Worm (Caenorhabditis elegans) whole organism, L2 larva: ENCODE measurements around the gene tsp-5.
A peak's percentile ranks its signal among the peaks of the same experiment; 100 is the strongest.
"Not testable (repeated sequence)": the region's sequence is repeated elsewhere in the genome, so short reads cannot be mapped to it uniquely, and the experiment has no call there.

Experiments
- C34F6.9 ChIP-seq: fragments of 150-350 bp; optimal IDR thresholded peaks from 2 replicates; lab custom pipeline; 2014; ENCODE audit warnings: missing biosample characterization, missing genetic modification characterization
- R02D3.7 ChIP-seq: fragments of 150-350 bp; optimal IDR thresholded peaks from 2 replicates; lab custom pipeline; 2014; ENCODE audit warnings: missing biosample characterization, missing genetic modification characterization
- Y55F3AM.14 ChIP-seq: fragments of 200-800 bp; sonication (Bioruptor generic); optimal IDR thresholded peaks from 2 replicates; lab custom pipeline; 2018; ENCODE audit warnings: mild to moderate bottlenecking, missing genetic modification characterization, missing compliant biosample characterization
- ZK546.5 ChIP-seq: sonication (generic microtip); optimal IDR thresholded peaks from 2 replicates; lab custom pipeline; 2017; ENCODE audit warnings: missing biosample characterization, missing genetic modification characterization
- ama-1 ChIP-seq: fragments of 150-350 bp; optimal IDR thresholded peaks from 2 replicates; lab custom pipeline; 2018; ENCODE audit warnings: inconsistent platforms
- blmp-1 ChIP-seq: sonication (generic microtip); optimal IDR thresholded peaks from 2 replicates; lab custom pipeline; 2017; ENCODE audit warnings: missing genetic modification characterization, mild to moderate bottlenecking, missing compliant biosample characterization, antibody characterized with exemption, moderate library complexity; ENCODE audit not compliant: insufficient read depth
- ceh-16 ChIP-seq: fragments of 150-350 bp; optimal IDR thresholded peaks from 2 replicates; lab custom pipeline; 2014; ENCODE audit warnings: missing biosample characterization, missing genetic modification characterization
- ceh-82 ChIP-seq: fragments of 150-350 bp; optimal IDR thresholded peaks from 2 replicates; lab custom pipeline; 2014; ENCODE audit warnings: missing biosample characterization, missing genetic modification characterization
- dmd-4 ChIP-seq: sonication (generic microtip); optimal IDR thresholded peaks from 2 replicates; lab custom pipeline; 2017; ENCODE audit warnings: missing biosample characterization, missing genetic modification characterization
- elt-1 ChIP-seq: fragments of 150-350 bp; optimal IDR thresholded peaks from 2 replicates; lab custom pipeline; 2014; ENCODE audit warnings: missing biosample characterization, missing genetic modification characterization
- elt-3 ChIP-seq: sonication (generic microtip); optimal IDR thresholded peaks from 2 replicates; lab custom pipeline; 2017; ENCODE audit warnings: missing biosample characterization, missing genetic modification characterization
- fos-1 ChIP-seq: fragments of 150-350 bp; optimal IDR thresholded peaks from 2 replicates; lab custom pipeline; 2014; ENCODE audit warnings: missing biosample characterization, missing genetic modification characterization
- gmeb-1 ChIP-seq: fragments of 150-350 bp; optimal IDR thresholded peaks from 2 replicates; lab custom pipeline; 2014; ENCODE audit warnings: missing biosample characterization, missing genetic modification characterization
- lin-11 ChIP-seq: fragments of 150-350 bp; sonication (generic microtip); optimal IDR thresholded peaks from 2 replicates; lab custom pipeline; 2014; ENCODE audit warnings: missing biosample characterization, missing genetic modification characterization, inconsistent platforms, mixed read lengths
- lin-13 ChIP-seq: fragments of 150-350 bp; optimal IDR thresholded peaks from 2 replicates; lab custom pipeline; 2014; ENCODE audit warnings: missing biosample characterization, missing genetic modification reagents, missing genetic modification characterization
- lsy-2 ChIP-seq, 2 experiments: fragments of 150-350 bp in 1 of 2; sonication (generic microtip) in 1 of 2; optimal IDR thresholded peaks; 2 replicates each; lab custom pipeline; 2014 to 2017; ENCODE audit warnings: missing biosample characterization in 2 of 2, missing genetic modification characterization in 2 of 2
- mab-5 ChIP-seq: fragments of 150-350 bp; optimal IDR thresholded peaks from 2 replicates; lab custom pipeline; 2014; ENCODE audit warnings: missing biosample characterization, missing genetic modification characterization
- mbf-1 ChIP-seq: sonication (generic microtip); optimal IDR thresholded peaks from 2 replicates; lab custom pipeline; 2017; ENCODE audit warnings: missing biosample characterization, missing genetic modification characterization
- nhr-12 ChIP-seq: fragments of 150-350 bp; optimal IDR thresholded peaks from 2 replicates; lab custom pipeline; 2014; ENCODE audit warnings: missing biosample characterization, missing genetic modification characterization
- nhr-21 ChIP-seq: fragments of 150-350 bp; optimal IDR thresholded peaks from 2 replicates; lab custom pipeline; 2014; ENCODE audit warnings: missing biosample characterization, missing genetic modification characterization
- nhr-237 ChIP-seq: fragments of 150-350 bp; optimal IDR thresholded peaks from 2 replicates; lab custom pipeline; 2014; ENCODE audit warnings: missing biosample characterization, missing genetic modification characterization
- nhr-25 ChIP-seq: fragments of 150-350 bp; sonication (generic microtip); optimal IDR thresholded peaks from 3 replicates; lab custom pipeline; 2014; ENCODE audit warnings: missing biosample characterization, missing genetic modification characterization
- nhr-77 ChIP-seq: fragments of 150-350 bp; optimal IDR thresholded peaks from 2 replicates; lab custom pipeline; 2014; ENCODE audit warnings: missing biosample characterization, missing genetic modification characterization
- peb-1 ChIP-seq: fragments of 150-350 bp; optimal IDR thresholded peaks from 2 replicates; lab custom pipeline; 2014; ENCODE audit warnings: missing biosample characterization, missing genetic modification characterization
- sem-4 ChIP-seq: fragments of 150-350 bp; optimal IDR thresholded peaks from 2 replicates; lab custom pipeline; 2014; ENCODE audit warnings: missing biosample characterization, missing genetic modification reagents, missing genetic modification characterization
- snpc-4 ChIP-seq: fragments of 150-350 bp; optimal IDR thresholded peaks from 2 replicates; lab custom pipeline; 2014; ENCODE audit warnings: missing biosample characterization, missing genetic modification characterization
- unc-55 ChIP-seq: fragments of 150-350 bp; sonication (generic microtip); optimal IDR thresholded peaks from 3 replicates; lab custom pipeline; 2014; ENCODE audit warnings: missing biosample characterization, missing genetic modification reagents, missing genetic modification characterization
- unc-62 ChIP-seq: fragments of 150-350 bp; optimal IDR thresholded peaks from 2 replicates; lab custom pipeline; 2014; ENCODE audit warnings: missing biosample characterization, missing genetic modification reagents, missing genetic modification characterization
- ztf-1 ChIP-seq: fragments of 200-800 bp; sonication (Bioruptor generic); conservative IDR thresholded peaks from 2 replicates; pipeline ENCODE4 v1.3.6; 2022; ENCODE audit warnings: missing genetic modification characterization, missing compliant biosample characterization
- ztf-11 ChIP-seq: sonication (generic microtip); optimal IDR thresholded peaks from 2 replicates; lab custom pipeline; 2017; ENCODE audit warnings: missing biosample characterization, missing genetic modification characterization
- ztf-4 ChIP-seq: fragments of 150-350 bp; optimal IDR thresholded peaks from 2 replicates; lab custom pipeline; 2014; ENCODE audit warnings: missing biosample characterization, missing genetic modification characterization

The tsp-5 gene

DNA sequence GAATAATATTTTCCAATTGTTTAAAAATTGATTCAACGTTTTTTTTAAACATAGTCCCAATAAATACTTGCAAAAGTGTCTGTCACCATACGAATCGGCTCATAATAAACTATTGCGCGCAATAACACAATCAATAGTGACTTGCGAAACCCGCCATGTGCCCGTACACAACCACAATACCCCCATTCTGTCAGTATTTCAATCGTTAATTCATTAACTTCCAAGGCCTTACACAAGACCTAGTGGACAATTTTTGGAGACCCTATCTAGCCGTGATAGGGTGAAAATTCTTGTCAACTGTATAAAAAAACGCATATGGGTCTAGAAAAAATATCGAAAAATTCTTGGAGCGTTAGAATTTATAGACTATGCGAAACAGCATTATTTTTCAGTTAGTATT lies 9.1 kb upstream of the tsp-5 start:
- TF ChIP-seq snpc-4 (tag; lab: Kevin White, UChicago) (peak; percentile 60), nhr-77 (tag; lab: Kevin White, UChicago) (no peak)

DNA sequence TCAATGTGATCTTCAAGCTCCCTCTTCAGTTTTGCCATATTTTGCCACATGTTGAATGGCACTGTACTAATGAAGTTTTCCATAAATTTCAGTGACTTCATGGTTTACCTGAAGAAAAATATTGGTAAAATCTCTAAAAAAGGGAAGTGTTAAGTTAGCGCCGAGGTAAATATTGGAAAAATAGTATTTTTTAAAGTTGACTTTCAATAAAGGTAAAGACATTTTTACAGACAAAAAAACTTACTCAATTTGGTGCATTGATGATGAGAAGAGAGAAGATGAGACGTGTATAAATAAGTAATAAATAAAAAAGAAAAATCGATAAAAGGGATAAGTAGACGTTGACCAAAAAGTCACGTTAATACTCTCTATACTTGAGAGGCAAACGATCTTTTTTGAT lies 6.3 kb upstream of the tsp-5 start, which contains the start of gene Y45F10B.9:
Gene Y45F10B.9 (minus strand): TSS at position 101 of the 400 bp plus-strand sequence.
- not testable (repeated sequence) for TF ChIP-seq unc-62 (GFP tag; lab: Kevin White, UChicago); peb-1 (tag; lab: Kevin White, UChicago); lin-13

DNA sequence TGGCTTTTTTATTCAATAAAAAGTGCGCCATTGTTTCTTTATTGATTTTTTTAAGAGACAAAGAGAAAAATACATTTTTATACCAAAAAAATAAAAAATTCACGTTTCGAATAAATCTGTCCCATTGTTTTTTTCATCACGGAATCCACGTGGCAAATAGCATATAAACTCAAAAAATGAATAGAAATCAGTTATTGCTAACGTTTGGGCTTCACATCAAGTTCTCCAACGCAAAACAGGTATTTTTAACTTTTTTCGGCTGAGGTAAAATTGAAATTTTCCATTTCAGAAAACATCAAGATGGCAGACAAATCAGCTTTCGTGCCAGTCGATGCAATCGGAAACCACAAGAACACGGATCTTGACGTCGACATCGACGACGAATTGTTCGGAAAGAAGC lies 1.8 kb upstream of the tsp-5 start, which contains the start of gene Y45F10B.3:
Gene Y45F10B.3 (plus strand): TSS at position 301 of the 400 bp plus-strand sequence.
- TF ChIP-seq ZK546.5 (tag; lab: Kevin White, UChicago), result no peak
- no peak for TF ChIP-seq nhr-237 (tag; lab: Kevin White, UChicago)
- TF ChIP-seq gmeb-1 (tag; lab: Kevin White, UChicago), result no peak

DNA sequence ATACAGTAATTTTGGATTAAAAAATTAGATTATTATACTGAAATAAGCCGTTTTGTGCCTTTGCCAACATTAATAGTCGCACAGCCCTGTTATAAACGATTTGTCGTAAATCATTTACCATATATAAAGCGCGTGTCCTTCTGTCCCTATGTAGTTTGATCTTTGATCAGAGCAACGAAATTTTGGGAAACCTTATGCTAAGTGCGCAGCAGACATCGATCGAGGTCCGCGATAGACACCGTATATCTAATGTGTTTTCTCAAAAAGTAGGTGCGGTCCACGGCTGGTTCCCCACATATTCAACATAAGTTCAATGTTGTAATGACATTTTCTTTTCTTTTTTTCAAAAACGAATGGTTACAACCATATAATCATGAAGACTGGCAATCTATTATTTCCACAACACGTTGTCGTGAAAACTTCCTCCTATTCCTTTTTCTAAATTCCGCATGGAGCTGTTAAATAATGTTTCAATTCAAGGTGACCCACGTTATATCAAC lies 3.0 kb downstream of the tsp-5 start, which contains the start of gene sru-9:
Gene sru-9 (plus strand): TSS at position 450 of the 500 bp plus-strand sequence.
- TF ChIP-seq mbf-1; elt-3; ceh-16 (tag; lab: Kevin White, UChicago): not testable (repeated sequence)

DNA sequence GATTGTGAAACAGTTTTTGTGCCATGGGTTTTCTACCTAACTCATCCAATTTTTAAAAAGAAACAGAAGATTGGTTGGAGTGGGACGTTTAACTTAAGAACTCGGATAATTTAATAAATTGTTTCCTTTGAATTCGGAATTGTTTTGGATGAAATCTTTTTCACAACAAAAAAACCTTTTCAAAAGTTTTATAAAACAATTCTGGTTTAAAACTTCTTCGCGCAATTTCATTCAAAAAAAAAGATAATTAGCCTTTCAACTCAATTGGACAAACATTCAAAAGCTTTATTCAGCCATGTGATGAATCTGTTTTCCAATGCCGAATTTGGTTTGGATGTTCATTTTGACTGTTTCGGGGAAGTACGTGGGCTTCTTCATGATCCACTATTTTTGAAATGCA lies 4.4 kb downstream of the tsp-5 start, which contains the start of gene Y45F10B.12:
Gene Y45F10B.12 (plus strand): TSS at position 301 of the 400 bp plus-strand sequence.
- no peak for TF ChIP-seq ama-1 (lab: Kevin White, UChicago)
- no peak for TF ChIP-seq blmp-1 (tag; lab: Kevin White, UChicago)
- no peak for TF ChIP-seq elt-3
- no peak for TF ChIP-seq nhr-25 (tag; lab: Kevin White, UChicago)
- TF ChIP-seq C34F6.9 (tag; lab: Kevin White, UChicago), result no peak
- no peak for TF ChIP-seq Y55F3AM.14 (GFP tag; lab: Kevin White, UChicago)
- TF ChIP-seq lin-11 (tag; lab: Kevin White, UChicago), result no peak
- no peak for TF ChIP-seq dmd-4
- no peak for TF ChIP-seq ztf-4 (tag; lab: Kevin White, UChicago)

DNA sequence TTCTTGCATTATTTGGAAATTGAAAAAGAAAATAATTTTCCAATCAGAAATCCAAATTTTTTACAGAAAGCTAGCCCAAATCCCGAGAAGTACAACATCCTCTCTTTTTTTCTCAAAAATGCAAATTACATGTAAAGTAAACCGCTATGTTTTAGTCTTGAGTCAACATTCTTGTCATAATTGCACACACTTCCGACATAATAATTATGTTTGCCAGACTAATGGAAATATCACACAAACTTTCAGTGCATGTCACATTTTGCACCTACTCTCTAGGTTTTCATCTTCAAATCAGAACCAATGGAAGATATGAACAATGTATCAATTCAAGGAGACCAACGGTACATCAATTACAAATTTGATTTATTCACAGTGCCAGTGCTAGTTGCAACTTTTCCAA lies 6.9 kb downstream of the tsp-5 start, which contains the start of gene sru-11:
Gene sru-11 (plus strand): TSS at position 301 of the 400 bp plus-strand sequence.
- no peak for TF ChIP-seq mab-5 (tag; lab: Kevin White, UChicago)
- no peak for TF ChIP-seq ztf-11
- TF ChIP-seq unc-55, result no peak
- TF ChIP-seq C34F6.9 (tag; lab: Kevin White, UChicago), result no peak
- no peak for TF ChIP-seq elt-3
- TF ChIP-seq Y55F3AM.14 (GFP tag; lab: Kevin White, UChicago), result no peak
- no peak for TF ChIP-seq ceh-82 (tag; lab: Kevin White, UChicago)
- no peak for TF ChIP-seq lsy-2 (tag; optimal IDR thresholded peaks at IDR 0.05; lab: Kevin White, UChicago)
- no peak for TF ChIP-seq fos-1 (tag; lab: Kevin White, UChicago)
- TF ChIP-seq unc-62 (GFP tag; lab: Kevin White, UChicago), result no peak
- no peak for TF ChIP-seq ama-1 (lab: Kevin White, UChicago)
- no peak for TF ChIP-seq dmd-4
- no peak for TF ChIP-seq elt-1 (tag; lab: Kevin White, UChicago)
- no peak for TF ChIP-seq R02D3.7 (tag; lab: Kevin White, UChicago)
- TF ChIP-seq nhr-21 (tag; lab: Kevin White, UChicago), result no peak

DNA sequence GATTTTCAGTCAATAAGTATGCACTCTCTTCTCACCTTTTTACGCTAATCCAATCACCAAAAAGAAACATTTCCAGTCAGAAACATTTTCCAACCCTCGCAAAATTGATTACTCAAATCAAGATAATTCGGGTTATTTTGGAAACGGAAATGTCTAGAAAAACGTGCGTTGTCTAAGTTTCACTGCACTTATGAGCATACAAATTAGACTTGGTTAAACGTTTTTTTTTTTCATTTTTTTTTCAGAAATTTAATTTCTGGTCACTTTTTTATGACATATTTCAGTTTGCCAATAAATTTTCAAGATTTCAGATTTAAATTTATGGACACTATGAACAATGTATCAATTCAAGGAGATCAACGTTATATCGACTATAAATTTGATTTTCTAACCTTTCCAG lies 8.6 kb downstream of the tsp-5 start, which contains the start of gene sru-12:
Gene sru-12 (plus strand): TSS at position 301 of the 400 bp plus-strand sequence.
- TF ChIP-seq nhr-77 (tag; lab: Kevin White, UChicago) (no peak), elt-1 (tag; lab: Kevin White, UChicago) (no peak), R02D3.7 (tag; lab: Kevin White, UChicago) (no peak), ztf-1 (no peak), nhr-12 (no peak), blmp-1 (tag; lab: Kevin White, UChicago) (no peak), sem-4 (tag; lab: Kevin White, UChicago) (no peak)
